Worm (Caenorhabditis elegans) whole organism, late embryonic: ENCODE measurements around the gene dop-3.

Source experiments
- F13H6.1 ChIP-seq: sonication (generic microtip); optimal IDR thresholded peaks from 2 replicates; lab custom pipeline; 2016; ENCODE audit warnings: missing genetic modification characterization, missing compliant biosample characterization
- ahr-1 ChIP-seq: sonication (generic microtip); optimal IDR thresholded peaks from 2 replicates; lab custom pipeline; 2016; ENCODE audit warnings: missing genetic modification characterization, missing compliant biosample characterization
- ceh-19 ChIP-seq: fragments of 200-800 bp; sonication (Bioruptor generic); optimal IDR thresholded peaks from 2 replicates; lab custom pipeline; 2018; ENCODE audit warnings: mild to moderate bottlenecking, missing genetic modification characterization, missing compliant biosample characterization
- ceh-22 ChIP-seq: sonication (generic microtip); optimal IDR thresholded peaks from 2 replicates; lab custom pipeline; 2017; ENCODE audit warnings: missing biosample characterization, missing genetic modification characterization
- ceh-24 ChIP-seq: sonication (generic microtip); optimal IDR thresholded peaks from 2 replicates; lab custom pipeline; 2016; ENCODE audit warnings: mild to moderate bottlenecking, missing genetic modification characterization, missing compliant biosample characterization
- ceh-34 ChIP-seq: sonication (generic microtip); optimal IDR thresholded peaks from 2 replicates; lab custom pipeline; 2016; ENCODE audit warnings: mild to moderate bottlenecking, missing genetic modification characterization, missing compliant biosample characterization
- ceh-45 ChIP-seq: fragments of 200-800 bp; sonication (Bioruptor generic); IDR thresholded peaks from 2 replicates; pipeline ENCODE4 v1.3.6; 2022; ENCODE audit warnings: missing genetic modification reagents, missing genetic modification characterization, missing compliant biosample characterization
- che-1 ChIP-seq: sonication (generic microtip); optimal IDR thresholded peaks from 2 replicates; lab custom pipeline; 2016; ENCODE audit warnings: mild to moderate bottlenecking, missing genetic modification characterization, missing compliant biosample characterization
- elt-2 ChIP-seq: sonication (generic microtip); optimal IDR thresholded peaks from 2 replicates; lab custom pipeline; 2016; ENCODE audit warnings: missing genetic modification reagents, missing genetic modification characterization, missing compliant biosample characterization
- elt-4 ChIP-seq: sonication (generic microtip); optimal IDR thresholded peaks from 2 replicates; lab custom pipeline; 2016; ENCODE audit warnings: missing genetic modification characterization, missing compliant biosample characterization
- ets-4 ChIP-seq: sonication (generic microtip); optimal IDR thresholded peaks from 2 replicates; lab custom pipeline; 2016; ENCODE audit warnings: missing genetic modification characterization, missing compliant biosample characterization
- eyg-1 ChIP-seq: sonication (generic microtip); optimal IDR thresholded peaks from 2 replicates; lab custom pipeline; 2016; ENCODE audit warnings: missing genotype, missing genetic modification characterization, missing compliant biosample characterization
- fkh-10 ChIP-seq: fragments of 150-350 bp; optimal IDR thresholded peaks from 2 replicates; lab custom pipeline; 2014; ENCODE audit warnings: missing biosample characterization, missing genetic modification reagents, missing genetic modification characterization
- fkh-6 ChIP-seq: sonication (generic microtip); optimal IDR thresholded peaks from 2 replicates; lab custom pipeline; 2016; ENCODE audit warnings: missing genetic modification characterization, missing compliant biosample characterization
- hlh-13 ChIP-seq: fragments of 200-800 bp; sonication (Bioruptor generic); optimal IDR thresholded peaks from 2 replicates; lab custom pipeline; 2018; ENCODE audit warnings: mild to moderate bottlenecking, missing genetic modification characterization, missing compliant biosample characterization
- hlh-6 ChIP-seq: sonication (generic microtip); optimal IDR thresholded peaks from 2 replicates; lab custom pipeline; 2016; ENCODE audit warnings: missing genotype, missing genetic modification characterization, missing compliant biosample characterization
- lim-6 ChIP-seq: sonication (generic microtip); optimal IDR thresholded peaks from 2 replicates; lab custom pipeline; 2016; ENCODE audit warnings: missing genetic modification characterization, missing compliant biosample characterization
- lin-11 ChIP-seq: fragments of 200-800 bp; sonication (Bioruptor generic); optimal IDR thresholded peaks from 2 replicates; lab custom pipeline; 2018; ENCODE audit warnings: mild to moderate bottlenecking, missing genetic modification characterization, missing compliant biosample characterization
- nfya-1 ChIP-seq: sonication (generic microtip); optimal IDR thresholded peaks from 2 replicates; lab custom pipeline; 2017; ENCODE audit warnings: missing genetic modification characterization, mild to moderate bottlenecking, missing compliant biosample characterization, antibody characterized with exemption, moderate library complexity
- nhr-11 ChIP-seq: fragments of 150-350 bp; optimal IDR thresholded peaks from 2 replicates; lab custom pipeline; 2014; ENCODE audit warnings: missing biosample characterization, missing genetic modification characterization
- nhr-232 ChIP-seq: sonication (generic microtip); optimal IDR thresholded peaks from 2 replicates; lab custom pipeline; 2016; ENCODE audit warnings: missing genetic modification characterization, missing compliant biosample characterization
- npax-4 ChIP-seq: sonication (generic microtip); optimal IDR thresholded peaks from 2 replicates; lab custom pipeline; 2016; ENCODE audit warnings: missing genetic modification characterization, missing compliant biosample characterization
- pag-3 ChIP-seq: sonication (generic microtip); optimal IDR thresholded peaks from 2 replicates; lab custom pipeline; 2016; ENCODE audit warnings: missing compliant biosample characterization, missing genetic modification characterization, borderline replicate concordance
- sdc-2 ChIP-seq: sonication (generic microtip); optimal IDR thresholded peaks from 2 replicates; lab custom pipeline; 2016; ENCODE audit warnings: missing genotype, missing genetic modification characterization, missing compliant biosample characterization
- sox-2 ChIP-seq: fragments of 200-800 bp; sonication (Bioruptor generic); IDR thresholded peaks from 2 replicates; pipeline ENCODE4 v1.3.6; 2022; ENCODE audit warnings: missing genetic modification reagents, missing genetic modification characterization, missing compliant biosample characterization
- syd-9 ChIP-seq: sonication (generic microtip); optimal IDR thresholded peaks from 2 replicates; lab custom pipeline; 2016; ENCODE audit warnings: mild to moderate bottlenecking, missing genetic modification characterization, moderate library complexity, missing compliant biosample characterization
- unc-42 ChIP-seq: sonication (generic microtip); optimal IDR thresholded peaks from 2 replicates; lab custom pipeline; 2016; ENCODE audit warnings: missing genotype, missing genetic modification characterization, missing compliant biosample characterization
- unc-86 ChIP-seq: sonication (generic microtip); optimal IDR thresholded peaks from 2 replicates; lab custom pipeline; 2016; ENCODE audit warnings: missing genetic modification characterization, missing compliant biosample characterization

The dop-3 gene

DNA sequence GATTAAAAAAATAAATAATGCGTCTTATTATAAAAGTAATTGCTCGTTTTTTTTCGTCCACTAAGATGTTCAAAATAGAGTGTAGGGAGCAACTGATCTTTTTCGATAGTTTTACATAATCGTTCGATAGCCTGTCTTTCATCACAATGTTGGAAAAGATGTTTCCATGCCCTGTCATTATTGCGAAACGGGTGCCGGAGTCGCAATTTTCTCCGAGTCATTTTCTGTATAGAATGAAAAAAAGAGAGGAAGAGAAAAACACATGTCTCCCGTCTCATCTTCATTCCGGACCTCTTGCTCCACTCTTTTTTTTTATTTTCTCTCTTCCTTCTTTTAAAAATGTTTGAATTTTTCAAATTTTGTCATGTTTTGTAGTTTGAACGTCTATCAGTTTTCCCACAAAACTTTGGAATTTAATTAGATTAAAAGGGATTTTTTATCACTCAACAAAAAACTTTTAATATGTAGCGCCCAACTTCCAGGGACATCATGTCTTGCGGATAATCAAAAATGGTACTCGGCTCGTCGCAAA, 16.7 kb downstream of the dop-3 start, which contains the start of gene svh-2:
svh-2 (plus strand) TSS at position 482 of the 532 bp plus-strand sequence.
- no peak for TF ChIP-seq pag-3 (tag; lab: Kevin White, UChicago)
- no peak for TF ChIP-seq unc-42
- no peak for TF ChIP-seq ets-4 (tag; lab: Kevin White, UChicago)
- no peak for TF ChIP-seq sox-2 (GFP tag; lab: Robert Waterston, UW)
- no peak for TF ChIP-seq ahr-1 (tag; lab: Kevin White, UChicago)

DNA sequence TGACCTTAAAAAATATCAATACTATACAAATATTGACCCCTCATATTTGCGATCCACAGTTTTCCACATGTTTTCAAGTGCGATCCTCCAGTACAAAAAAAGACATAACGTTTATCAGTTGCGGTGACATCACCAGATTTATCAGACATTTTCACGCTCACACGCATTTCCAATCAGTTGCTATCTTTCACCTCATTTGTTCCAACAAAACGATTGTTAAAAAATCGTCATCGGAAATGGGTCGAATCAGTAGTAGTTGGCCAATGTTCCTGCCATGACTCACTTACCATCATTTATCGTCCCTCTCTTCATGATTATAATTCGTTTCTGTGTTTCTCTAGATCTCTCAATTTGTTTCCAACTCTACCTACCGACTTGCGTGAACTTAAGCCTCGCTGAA, 17.8 kb downstream of the dop-3 start:
- TF ChIP-seq elt-2 (tag; lab: Kevin White, UChicago) (peak; percentile 83), F13H6.1 (tag; lab: Kevin White, UChicago) (no peak)
- TF ChIP-seq, all 69 proteins: peak for 1

DNA sequence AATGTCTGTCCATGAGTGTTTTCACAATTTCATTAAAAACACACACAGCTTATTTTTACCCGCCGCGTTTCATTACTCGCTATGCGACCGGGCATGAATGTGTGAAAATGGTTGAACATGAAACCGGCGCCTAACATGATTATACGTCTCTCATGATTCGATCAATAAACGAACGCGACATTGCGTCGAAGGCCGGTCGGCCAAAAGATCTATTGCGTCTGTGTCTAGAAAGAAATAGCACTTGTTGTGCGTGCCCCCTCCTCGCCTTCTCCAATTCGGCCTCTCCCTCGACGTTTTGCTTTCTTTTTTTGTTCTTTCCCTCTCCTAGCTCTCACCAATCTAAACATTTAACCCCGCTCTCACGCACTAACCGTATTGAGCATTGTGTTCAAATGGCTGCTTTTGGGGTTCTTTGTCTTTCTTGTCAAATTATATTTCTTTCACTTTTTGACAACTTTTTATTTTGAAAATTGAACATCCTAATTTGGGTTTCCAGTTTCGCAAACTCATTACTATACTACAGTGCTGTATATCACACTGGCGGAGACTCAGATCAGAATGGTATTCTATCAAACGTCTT, 18.4 kb downstream of the dop-3 start:
- TF ChIP-seq che-1 (tag; lab: Kevin White, UChicago) (no peak), nhr-11 (no peak), ceh-22 (tag; lab: Kevin White, UChicago) (no peak), unc-86 (tag; lab: Kevin White, UChicago) (no peak), ahr-1 (tag; lab: Kevin White, UChicago) (no peak), hlh-6 (tag; lab: Kevin White, UChicago) (no peak), eyg-1 (tag; lab: Kevin White, UChicago) (no peak), npax-4 (no peak), ceh-19 (no peak), fkh-6 (no peak)

DNA sequence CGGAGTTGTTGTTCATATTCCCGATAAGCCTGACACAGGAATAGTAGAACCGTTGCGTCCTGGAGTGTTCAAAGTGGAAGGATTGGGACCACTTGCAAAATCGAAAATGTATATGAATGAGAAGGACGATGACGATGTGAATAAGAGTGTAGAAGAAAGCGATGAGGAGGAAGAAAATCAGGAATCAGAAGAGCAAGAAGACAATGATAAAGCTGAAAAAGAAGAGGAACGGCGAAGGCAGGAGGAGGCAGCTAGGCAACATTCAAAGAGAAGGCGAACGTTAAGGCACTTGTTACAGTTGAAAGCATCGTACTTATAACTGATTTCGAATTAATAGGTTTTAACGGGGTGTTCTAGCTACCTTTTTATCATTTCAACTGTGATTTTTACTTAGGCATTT, 25.9 kb downstream of the dop-3 start:
- no peak for TF ChIP-seq ceh-24 (tag; lab: Kevin White, UChicago)
- TF ChIP-seq npax-4: no peak
- TF ChIP-seq lim-6 (tag; lab: Kevin White, UChicago): no peak

DNA sequence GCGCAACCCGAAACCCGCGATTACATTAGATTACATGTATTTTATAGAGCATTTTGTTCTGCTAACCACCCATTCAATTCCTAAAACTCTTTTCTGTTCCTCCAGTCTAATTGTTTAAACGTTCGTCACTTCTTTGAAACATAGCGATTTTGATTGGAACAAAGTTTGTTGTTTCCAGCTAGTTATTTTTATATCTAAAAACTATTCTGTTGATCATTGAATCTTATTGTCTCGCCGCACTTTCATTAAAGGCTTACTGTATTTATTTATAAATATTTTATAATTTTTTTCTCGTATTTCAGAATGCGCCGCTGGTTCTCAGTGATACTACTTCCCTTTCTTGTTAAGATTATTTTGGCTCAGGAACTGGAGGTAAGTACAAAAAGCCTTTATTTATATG, 26.8 kb downstream of the dop-3 start, which contains the start of gene T14E8.2:
T14E8.2 (plus strand) TSS at position 301 of the 400 bp plus-strand sequence.
- TF ChIP-seq elt-2 (tag; lab: Kevin White, UChicago): no peak
- TF ChIP-seq elt-4: no peak

DNA sequence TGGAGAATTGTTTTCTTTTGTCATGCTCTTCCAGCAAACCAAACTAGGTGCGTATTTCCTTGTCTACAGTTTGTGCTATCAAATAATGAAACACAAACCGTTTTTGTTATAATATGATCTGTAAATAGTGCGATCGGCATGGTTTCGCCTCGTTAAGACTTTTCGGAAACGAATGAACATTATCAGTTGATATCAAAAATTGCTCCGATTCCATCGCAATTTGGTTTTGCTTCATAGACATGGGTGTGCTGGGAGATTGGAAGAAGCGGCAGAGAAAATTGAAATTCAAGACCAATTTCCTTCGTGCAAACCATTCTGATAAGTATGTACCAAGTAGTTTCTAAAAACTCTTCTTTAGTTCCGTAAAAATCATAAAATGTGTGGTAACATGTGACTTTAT, 31.5 kb downstream of the dop-3 start:
- TF ChIP-seq hlh-13 (no peak), eyg-1 (tag; lab: Kevin White, UChicago) (no peak), lin-11 (no peak), fkh-10 (GFP tag; lab: Kevin White, UChicago) (no peak), ceh-34 (tag; lab: Kevin White, UChicago) (no peak)

DNA sequence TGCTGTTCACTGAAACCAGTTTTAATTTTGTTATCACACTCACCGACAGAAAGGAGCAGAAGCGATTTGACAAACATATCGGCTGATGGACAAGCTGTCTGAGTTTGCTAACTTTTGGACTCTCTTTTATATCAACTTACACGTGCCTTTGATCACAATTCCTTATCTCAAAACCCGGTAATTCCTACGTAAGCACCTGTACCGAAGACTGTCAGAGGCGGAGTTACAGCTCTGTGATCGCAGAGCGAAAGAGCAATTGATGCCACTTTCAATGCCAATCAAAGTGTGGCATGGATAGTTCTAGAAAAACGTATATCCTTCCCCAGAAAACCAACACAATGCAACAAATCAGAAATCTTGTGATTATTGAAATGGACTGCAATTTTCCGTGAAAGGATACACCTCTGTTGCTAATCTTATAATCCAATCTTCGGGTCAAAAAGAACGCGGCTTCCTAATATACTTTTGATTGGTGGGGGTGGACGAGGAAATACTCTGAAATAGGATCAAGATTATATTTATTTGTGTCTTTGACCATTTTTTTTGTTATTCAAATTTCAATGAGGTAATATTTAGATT, 32.7 kb downstream of the dop-3 start, which contains the start of gene ilys-5:
ilys-5 (minus strand) TSS at position 140 of the 579 bp plus-strand sequence.
- TF ChIP-seq ceh-22 (tag; lab: Kevin White, UChicago): no peak
- TF ChIP-seq syd-9 (tag; lab: Kevin White, UChicago): no peak
- no peak for TF ChIP-seq sdc-2
- TF ChIP-seq npax-4: no peak
- no peak for TF ChIP-seq fkh-6
- TF ChIP-seq lin-11: no peak

DNA sequence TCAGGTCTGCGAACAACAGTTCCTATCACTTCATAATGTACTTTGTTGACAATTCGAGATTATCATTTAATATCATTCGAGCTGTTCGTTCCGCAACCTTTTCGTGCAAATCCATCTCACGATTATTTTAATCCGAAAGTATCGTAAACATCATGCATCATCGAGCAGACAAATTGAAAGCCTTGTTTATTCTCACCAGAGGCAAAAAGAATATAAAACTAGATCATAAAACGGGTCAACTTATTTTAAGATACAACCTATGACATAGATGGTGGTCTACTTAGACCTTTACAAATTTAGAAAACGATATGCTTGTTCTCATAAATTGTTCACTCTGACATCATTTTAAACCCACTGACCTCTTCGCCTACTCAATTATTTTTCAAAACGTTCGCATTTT, 36.5 kb downstream of the dop-3 start:
- TF ChIP-seq nhr-232 (tag; lab: Kevin White, UChicago) (no peak), nfya-1 (no peak), ceh-24 (tag; lab: Kevin White, UChicago) (no peak), ceh-45 (GFP tag; lab: Robert Waterston, UW) (no peak)
